Worm (Caenorhabditis elegans) whole organism, late embryonic: Measurements from ENCODE around the gene fkh-7.

Source experiments
- K09A11.1 ChIP-seq: sonication (generic microtip); optimal IDR thresholded peaks from 2 replicates; lab custom pipeline; 2017; ENCODE audit warnings: antibody characterized with exemption, mild to moderate bottlenecking, missing genetic modification characterization, missing compliant biosample characterization; ENCODE audit not compliant: insufficient read depth
- ama-1 ChIP-seq: fragments of 150-350 bp; optimal IDR thresholded peaks from 2 replicates; lab custom pipeline; 2014
- ceh-24 ChIP-seq: sonication (generic microtip); optimal IDR thresholded peaks from 2 replicates; lab custom pipeline; 2016; ENCODE audit warnings: mild to moderate bottlenecking, missing genetic modification characterization, missing compliant biosample characterization
- dmd-4 ChIP-seq: sonication (generic microtip); optimal IDR thresholded peaks from 2 replicates; lab custom pipeline; 2016; ENCODE audit warnings: borderline replicate concordance, missing genetic modification characterization, missing compliant biosample characterization
- fax-1 ChIP-seq: sonication (generic microtip); optimal IDR thresholded peaks from 2 replicates; lab custom pipeline; 2016; ENCODE audit warnings: missing genotype, missing genetic modification characterization, missing compliant biosample characterization
- fkh-10 ChIP-seq: fragments of 150-350 bp; optimal IDR thresholded peaks from 2 replicates; lab custom pipeline; 2014; ENCODE audit warnings: missing biosample characterization, missing genetic modification reagents, missing genetic modification characterization
- pat-9 ChIP-seq: fragments of 200-800 bp; sonication (Bioruptor generic); optimal IDR thresholded peaks from 2 replicates; lab custom pipeline; 2018; ENCODE audit warnings: mild to moderate bottlenecking, missing genetic modification characterization, moderate library complexity, missing compliant biosample characterization
- pha-4 ChIP-seq: fragments of 150-350 bp; optimal IDR thresholded peaks from 2 replicates; lab custom pipeline; 2018; ENCODE audit warnings: missing biosample characterization, missing genetic modification reagents, missing genetic modification characterization
- pqm-1 ChIP-seq: sonication (generic microtip); optimal IDR thresholded peaks from 2 replicates; lab custom pipeline; 2016; ENCODE audit warnings: missing genetic modification characterization, missing compliant biosample characterization
- rnt-1 ChIP-seq: sonication (generic microtip); optimal IDR thresholded peaks from 2 replicates; lab custom pipeline; 2016; ENCODE audit warnings: missing genetic modification characterization, missing compliant biosample characterization
- sox-2 ChIP-seq: fragments of 200-800 bp; sonication (Bioruptor generic); IDR thresholded peaks from 2 replicates; pipeline ENCODE4 v1.3.6; 2022; ENCODE audit warnings: missing genetic modification reagents, missing genetic modification characterization, missing compliant biosample characterization
- tbx-2 ChIP-seq: sonication (generic microtip); optimal IDR thresholded peaks from 2 replicates; lab custom pipeline; 2016; ENCODE audit warnings: missing genetic modification characterization, missing compliant biosample characterization
- unc-55 ChIP-seq: sonication (generic microtip); optimal IDR thresholded peaks from 2 replicates; lab custom pipeline; 2017; ENCODE audit warnings: missing biosample characterization, missing genetic modification reagents, missing genetic modification characterization

- TF ChIP-seq tbx-2 (tag; lab: Kevin White, UChicago) (no peak), pqm-1 (tag; lab: Kevin White, UChicago) (no peak), rnt-1 (tag; lab: Kevin White, UChicago) (no peak), pat-9 (tag; lab: Kevin White, UChicago) (no peak), dmd-4 (tag; lab: Kevin White, UChicago) (no peak), fkh-10 (GFP tag; lab: Kevin White, UChicago) (no peak), pha-4 (tag; lab: Kevin White, UChicago) (no peak), fax-1 (no peak), unc-55 (GFP tag; lab: Kevin White, UChicago) (no peak), ceh-24 (tag; lab: Kevin White, UChicago) (no peak), K09A11.1 (tag; lab: Kevin White, UChicago) (no peak), sox-2 (GFP tag; lab: Robert Waterston, UW) (no peak), ama-1 (lab: Kevin White, UChicago) (no peak)
Observed at ce11 chrIV:5635551-5635950, 51.1 kb downstream of the fkh-7 start, which contains the start of gene srd-13.
